Worm (Caenorhabditis elegans) whole organism, mixed stage, embryonic: ENCODE measurements around the gene Y62E10A.19.

Experiments
- M03D4.4 ChIP-seq: sonication (generic microtip); optimal IDR thresholded peaks from 2 replicates; lab custom pipeline; 2017; ENCODE audit warnings: mild to moderate bottlenecking, missing genetic modification characterization, missing compliant biosample characterization
- bed-3 ChIP-seq: fragments of 200-800 bp; sonication (Bioruptor generic); optimal IDR thresholded peaks from 3 replicates; lab custom pipeline; 2018; ENCODE audit warnings: mild to moderate bottlenecking, missing genetic modification characterization, moderate library complexity, missing compliant biosample characterization
- blmp-1 ChIP-seq: fragments of 150-350 bp; optimal IDR thresholded peaks from 2 replicates; lab custom pipeline; 2014; ENCODE audit warnings: missing biosample characterization, missing genetic modification characterization
- ceh-39 ChIP-seq: fragments of 150-350 bp; optimal IDR thresholded peaks from 2 replicates; lab custom pipeline; 2014; ENCODE audit warnings: missing biosample characterization, missing genetic modification characterization
- ceh-43 ChIP-seq: fragments of 200-800 bp; sonication (Bioruptor generic); optimal IDR thresholded peaks from 2 replicates; lab custom pipeline; 2018; ENCODE audit warnings: mild to moderate bottlenecking, missing genetic modification characterization, moderate library complexity, missing compliant biosample characterization
- ceh-83 ChIP-seq: fragments of 200-800 bp; sonication (Bioruptor generic); optimal IDR thresholded peaks from 2 replicates; lab custom pipeline; 2018; ENCODE audit warnings: mild to moderate bottlenecking, missing genetic modification characterization, missing compliant biosample characterization
- ces-1 ChIP-seq: fragments of 150-350 bp; optimal IDR thresholded peaks from 2 replicates; lab custom pipeline; 2014; ENCODE audit warnings: missing biosample characterization, missing genetic modification reagents, missing genetic modification characterization
- drap-1 ChIP-seq: fragments of 200-800 bp; sonication (Bioruptor generic); optimal IDR thresholded peaks from 3 replicates; lab custom pipeline; 2018; ENCODE audit warnings: mild to moderate bottlenecking, missing genetic modification characterization, missing compliant biosample characterization
- elt-1 ChIP-seq: sonication (generic microtip); optimal IDR thresholded peaks from 2 replicates; lab custom pipeline; 2017; ENCODE audit warnings: missing genetic modification characterization, mild to moderate bottlenecking, missing compliant biosample characterization, antibody characterized with exemption, moderate library complexity, borderline replicate concordance; ENCODE audit not compliant: insufficient read depth
- elt-3 ChIP-seq: fragments of 150-350 bp; optimal IDR thresholded peaks from 2 replicates; lab custom pipeline; 2014; ENCODE audit warnings: missing biosample characterization, missing genetic modification characterization
- ham-2 ChIP-seq: fragments of 200-800 bp; sonication (Bioruptor generic); optimal IDR thresholded peaks from 2 replicates; lab custom pipeline; 2018; ENCODE audit warnings: mild to moderate bottlenecking, missing genetic modification characterization, missing compliant biosample characterization
- lin-13 ChIP-seq: fragments of 150-350 bp; optimal IDR thresholded peaks from 2 replicates; lab custom pipeline; 2014; ENCODE audit warnings: missing biosample characterization, missing genetic modification characterization
- lin-32 ChIP-seq: fragments of 200-800 bp; sonication (Bioruptor generic); optimal IDR thresholded peaks from 2 replicates; lab custom pipeline; 2018; ENCODE audit warnings: mild to moderate bottlenecking, missing genetic modification characterization, missing compliant biosample characterization
- lsy-2 ChIP-seq: fragments of 150-350 bp; optimal IDR thresholded peaks from 2 replicates; lab custom pipeline; 2014; ENCODE audit warnings: missing biosample characterization, missing genetic modification characterization
- mab-5 ChIP-seq: fragments of 150-350 bp; optimal IDR thresholded peaks from 2 replicates; lab custom pipeline; 2014; ENCODE audit warnings: missing biosample characterization, missing genetic modification characterization
- mep-1 ChIP-seq: fragments of 150-350 bp; optimal IDR thresholded peaks from 2 replicates; lab custom pipeline; 2017; ENCODE audit warnings: missing biosample characterization, missing genetic modification reagents, missing genetic modification characterization, inconsistent platforms
- mls-2 ChIP-seq: sonication (generic microtip); optimal IDR thresholded peaks from 2 replicates; lab custom pipeline; 2016; ENCODE audit warnings: mild to moderate bottlenecking, missing genetic modification characterization, moderate library complexity, missing compliant biosample characterization
- nhr-12 ChIP-seq: fragments of 150-350 bp; optimal IDR thresholded peaks from 2 replicates; lab custom pipeline; 2014; ENCODE audit warnings: missing biosample characterization, missing genetic modification characterization
- nhr-2 ChIP-seq: fragments of 150-350 bp; optimal IDR thresholded peaks from 2 replicates; lab custom pipeline; 2014; ENCODE audit warnings: missing biosample characterization, missing genetic modification characterization
- nhr-237 ChIP-seq: fragments of 150-350 bp; optimal IDR thresholded peaks from 2 replicates; lab custom pipeline; 2014; ENCODE audit warnings: missing biosample characterization, missing genetic modification characterization
- nhr-28 ChIP-seq: fragments of 150-350 bp; optimal IDR thresholded peaks from 2 replicates; lab custom pipeline; 2014; ENCODE audit warnings: missing biosample characterization, missing genetic modification characterization
- nhr-76 ChIP-seq: sonication (generic microtip); optimal IDR thresholded peaks from 2 replicates; lab custom pipeline; 2017; ENCODE audit warnings: missing biosample characterization, missing genetic modification characterization
- pha-4 ChIP-seq: fragments of 150-350 bp; optimal IDR thresholded peaks from 2 replicates; lab custom pipeline; 2018; ENCODE audit warnings: missing biosample characterization, missing genetic modification reagents, missing genetic modification characterization
- sem-2 ChIP-seq: fragments of 200-800 bp; sonication (Bioruptor generic); optimal IDR thresholded peaks from 2 replicates; lab custom pipeline; 2018; ENCODE audit warnings: mild to moderate bottlenecking, missing genetic modification characterization, missing compliant biosample characterization
- snpc-4 ChIP-seq: fragments of 150-350 bp; optimal IDR thresholded peaks from 2 replicates; lab custom pipeline; 2014; ENCODE audit warnings: missing biosample characterization, missing genetic modification characterization
- sptf-1 ChIP-seq: sonication (generic microtip); optimal IDR thresholded peaks from 2 replicates; lab custom pipeline; 2017; ENCODE audit warnings: mild to moderate bottlenecking, missing genetic modification characterization, moderate library complexity, missing compliant biosample characterization
- unc-39 ChIP-seq: fragments of 150-350 bp; optimal IDR thresholded peaks from 2 replicates; lab custom pipeline; 2014; ENCODE audit warnings: missing biosample characterization, missing genetic modification characterization
- unc-62 ChIP-seq: fragments of 150-350 bp; optimal IDR thresholded peaks from 2 replicates; lab custom pipeline; 2014; ENCODE audit warnings: missing biosample characterization, missing genetic modification reagents, missing genetic modification characterization
- zip-8 ChIP-seq: fragments of 150-350 bp; optimal IDR thresholded peaks from 2 replicates; lab custom pipeline; 2014; ENCODE audit warnings: missing biosample characterization, missing genetic modification characterization
- ztf-11 ChIP-seq: fragments of 150-350 bp; optimal IDR thresholded peaks from 2 replicates; lab custom pipeline; 2014; ENCODE audit warnings: missing biosample characterization, missing genetic modification characterization

Gene Y62E10A.19

ce11 chrIV:13374918-13375317 lies 33.2 kb downstream of the Y62E10A.19 start:
- TF ChIP-seq lsy-2 (tag; lab: Kevin White, UChicago) = no peak
- TF ChIP-seq nhr-2 = no peak
- no peak for TF ChIP-seq snpc-4 (tag; lab: Kevin White, UChicago)
- no peak for TF ChIP-seq drap-1
- TF ChIP-seq ham-2 (GFP tag; lab: Kevin White, UChicago) = no peak
- no peak for TF ChIP-seq M03D4.4 (tag; lab: Kevin White, UChicago)
- TF ChIP-seq unc-39 (tag; lab: Kevin White, UChicago) = no peak
- no peak for TF ChIP-seq ceh-39
- no peak for TF ChIP-seq nhr-237 (tag; lab: Kevin White, UChicago)
- TF ChIP-seq nhr-76 (tag; lab: Kevin White, UChicago) = no peak
- no peak for TF ChIP-seq pha-4
- TF ChIP-seq mep-1 (tag; lab: Kevin White, UChicago) = no peak
- TF ChIP-seq ceh-43 (GFP tag; lab: Kevin White, UChicago) = no peak
- no peak for TF ChIP-seq sem-2 (GFP tag; lab: Kevin White, UChicago)
- TF ChIP-seq, all 35 proteins: peak for 0

ce11 chrIV:13371699-13372098 lies 36.4 kb downstream of the Y62E10A.19 start, which contains the start of gene Y62E10A.6:
TSS of gene Y62E10A.6 (plus strand) at chrIV:13371999.
- TF ChIP-seq ceh-43 (GFP tag; lab: Kevin White, UChicago) (no peak), mab-5 (no peak), ces-1 (GFP tag; lab: Kevin White, UChicago) (no peak), drap-1 (no peak), nhr-76 (tag; lab: Kevin White, UChicago) (no peak), unc-39 (tag; lab: Kevin White, UChicago) (no peak), ceh-83 (GFP tag; lab: Kevin White, UChicago) (no peak), M03D4.4 (tag; lab: Kevin White, UChicago) (no peak), lin-32 (GFP tag; lab: Kevin White, UChicago) (no peak), sptf-1 (tag; lab: Kevin White, UChicago) (no peak), blmp-1 (no peak), nhr-28 (tag; lab: Kevin White, UChicago) (no peak), bed-3 (no peak), zip-8 (no peak), unc-62 (no peak), elt-1 (tag; lab: Kevin White, UChicago) (no peak), elt-3 (tag; lab: Kevin White, UChicago) (no peak)

- TF ChIP-seq ceh-43 (GFP tag; lab: Kevin White, UChicago) (no peak), mls-2 (tag; lab: Kevin White, UChicago) (no peak), lsy-2 (tag; lab: Kevin White, UChicago) (peak; percentile 87), nhr-76 (tag; lab: Kevin White, UChicago) (no peak)
Observed at ce11 chrIV:13370235-13370739, 37.8 kb downstream of the Y62E10A.19 start, which contains the start of the genes rla-2, popl-7 and Y62E10A.24. TSS of gene rla-2 (minus strand) at chrIV:13370285. TSS of gene popl-7 (plus strand) at chrIV:13370689. TSS of gene Y62E10A.24 (plus strand) at chrIV:13370710.

ce11 chrIV:13369120-13369842 lies 38.8 kb downstream of the Y62E10A.19 start, which contains the start of gene agt-1:
TSS of gene agt-1 (minus strand) at chrIV:13369412.
- TF ChIP-seq nhr-2 (no peak), nhr-237 (tag; lab: Kevin White, UChicago) (no peak), elt-3 (tag; lab: Kevin White, UChicago) (no peak), M03D4.4 (tag; lab: Kevin White, UChicago) (no peak), elt-1 (tag; lab: Kevin White, UChicago) (no peak), mep-1 (tag; lab: Kevin White, UChicago) (no peak), bed-3 (no peak), pha-4 (no peak), ztf-11 (tag; lab: Kevin White, UChicago) (no peak), nhr-76 (tag; lab: Kevin White, UChicago) (no peak)

ce11 chrIV:13364869-13365268 lies 43.2 kb downstream of the Y62E10A.19 start, which contains the start of gene srsx-25:
TSS of gene srsx-25 (plus strand) at chrIV:13365169.
- TF ChIP-seq ceh-39 (no peak), unc-39 (tag; lab: Kevin White, UChicago) (no peak), ceh-83 (GFP tag; lab: Kevin White, UChicago) (no peak), nhr-12 (tag; lab: Kevin White, UChicago) (no peak), snpc-4 (tag; lab: Kevin White, UChicago) (no peak), blmp-1 (no peak), drap-1 (no peak), M03D4.4 (tag; lab: Kevin White, UChicago) (no peak), unc-62 (no peak), nhr-237 (tag; lab: Kevin White, UChicago) (no peak), pha-4 (no peak), nhr-2 (no peak), lin-13 (tag; lab: Kevin White, UChicago) (no peak), mep-1 (tag; lab: Kevin White, UChicago) (no peak)
